Fruit fly (Drosophila melanogaster) whole organism, prepupa: ENCODE results near the gene Ucp4A.
A peak's percentile ranks its signal among the peaks of the same experiment; 100 is the strongest.

ENCODE experiments used
- Blimp-1 ChIP-seq: fragments of 200-800 bp; sonication (Bioruptor generic); optimal IDR thresholded peaks from 3 replicates; lab custom pipeline; 2017; ENCODE audit warnings: missing biosample characterization, missing genetic modification characterization, mild to moderate bottlenecking, moderate library complexity, missing genetic modification reagents
- CG10631 ChIP-seq: fragments of 200-800 bp; sonication (Bioruptor generic); optimal IDR thresholded peaks from 2 replicates; lab custom pipeline; 2016; ENCODE audit warnings: missing biosample characterization, missing genetic modification characterization
- CG10669 ChIP-seq: fragments of 200-800 bp; sonication (Bioruptor generic); optimal IDR thresholded peaks from 3 replicates; lab custom pipeline; 2018; ENCODE audit warnings: missing biosample characterization, mild to moderate bottlenecking, missing genetic modification characterization, moderate library complexity
- CG11294 ChIP-seq: fragments of 200-800 bp; sonication (Bioruptor generic); IDR thresholded peaks from 2 replicates; pipeline ENCODE4 v1.3.6; 2022; ENCODE audit warnings: missing biosample characterization, missing genetic modification characterization
- CG11902 ChIP-seq: fragments of 200-800 bp; sonication (Bioruptor generic); optimal IDR thresholded peaks from 3 replicates; lab custom pipeline; 2016; ENCODE audit warnings: missing biosample characterization, missing genetic modification characterization
- CG15336 ChIP-seq: fragments of 200-800 bp; sonication (Bioruptor generic); IDR thresholded peaks from 2 replicates; pipeline ENCODE4 v1.3.6; 2022; ENCODE audit warnings: missing biosample characterization, missing genetic modification characterization
- CG16779 ChIP-seq: fragments of 200-800 bp; sonication (Bioruptor generic); optimal IDR thresholded peaks from 3 replicates; lab custom pipeline; 2017; ENCODE audit warnings: missing biosample characterization, mild to moderate bottlenecking, missing genetic modification characterization
- CG3032 ChIP-seq: fragments of 200-800 bp; optimal IDR thresholded peaks from 2 replicates; lab custom pipeline; 2019; ENCODE audit warnings: missing biosample characterization, mild to moderate bottlenecking, missing genetic modification characterization, moderate library complexity
- CG31627 ChIP-seq: fragments of 200-800 bp; sonication (Bioruptor generic); optimal IDR thresholded peaks from 3 replicates; lab custom pipeline; 2016; ENCODE audit warnings: missing biosample characterization, missing genetic modification characterization
- CG32006 ChIP-seq: fragments of 200-800 bp; sonication (Bioruptor generic); optimal IDR thresholded peaks from 3 replicates; lab custom pipeline; 2017; ENCODE audit warnings: missing biosample characterization, mild to moderate bottlenecking, missing genetic modification characterization
- CG34406 ChIP-seq: fragments of 200-800 bp; sonication (Bioruptor generic); optimal IDR thresholded peaks from 3 replicates; lab custom pipeline; 2016; ENCODE audit warnings: missing biosample characterization, missing genetic modification characterization
- CG3919 ChIP-seq: fragments of 200-800 bp; sonication (Bioruptor generic); optimal IDR thresholded peaks from 3 replicates; lab custom pipeline; 2016; ENCODE audit warnings: missing biosample characterization, missing genetic modification characterization
- CG4318 ChIP-seq: fragments of 200-800 bp; sonication (Bioruptor generic); optimal IDR thresholded peaks from 3 replicates; lab custom pipeline; 2017; ENCODE audit warnings: missing biosample characterization, mild to moderate bottlenecking, missing genetic modification characterization
- CG6163 ChIP-seq: fragments of 200-800 bp; sonication (Bioruptor generic); IDR thresholded peaks from 3 replicates; pipeline ENCODE4 v1.3.6; 2022; ENCODE audit warnings: missing biosample characterization, missing genetic modification characterization
- CG6276 ChIP-seq: fragments of 200-800 bp; sonication (Bioruptor generic); optimal IDR thresholded peaks from 2 replicates; lab custom pipeline; 2017; ENCODE audit warnings: missing biosample characterization, mild to moderate bottlenecking, missing genetic modification characterization
- CG6792 ChIP-seq: fragments of 200-800 bp; sonication (Bioruptor generic); optimal IDR thresholded peaks from 3 replicates; lab custom pipeline; 2016; ENCODE audit warnings: missing biosample characterization, missing genetic modification characterization
- CG6808 ChIP-seq: fragments of 200-800 bp; sonication (Bioruptor generic); optimal IDR thresholded peaks from 3 replicates; lab custom pipeline; 2017; ENCODE audit warnings: missing biosample characterization, missing genetic modification characterization, mild to moderate bottlenecking, moderate library complexity, missing genetic modification reagents
- CG6854 ChIP-seq: fragments of 200-800 bp; sonication (Bioruptor generic); optimal IDR thresholded peaks from 2 replicates; lab custom pipeline; 2017; ENCODE audit warnings: missing biosample characterization, mild to moderate bottlenecking, missing genetic modification characterization
- CG8319 ChIP-seq: fragments of 200-800 bp; sonication (Bioruptor generic); optimal IDR thresholded peaks from 3 replicates; lab custom pipeline; 2016; ENCODE audit warnings: missing biosample characterization, missing genetic modification characterization
- CG8632 ChIP-seq: fragments of 200-800 bp; sonication (Bioruptor generic); optimal IDR thresholded peaks from 3 replicates; lab custom pipeline; 2016; ENCODE audit warnings: missing biosample characterization, missing genetic modification characterization
- Eip75B ChIP-seq: fragments of 200-800 bp; sonication (Bioruptor generic); optimal IDR thresholded peaks from 3 replicates; lab custom pipeline; 2016; ENCODE audit warnings: missing biosample characterization, missing genetic modification characterization
- Eip78C ChIP-seq: fragments of 200-800 bp; sonication (Bioruptor generic); peaks from one replicate; lab custom pipeline; 2016; ENCODE audit warnings: missing biosample characterization, missing genetic modification characterization
- Eip93F ChIP-seq: fragments of 200-800 bp; sonication (Bioruptor generic); optimal IDR thresholded peaks from 2 replicates; lab custom pipeline; 2016; ENCODE audit warnings: missing biosample characterization, mild to moderate bottlenecking, missing genetic modification characterization
- Ets96B ChIP-seq: fragments of 200-800 bp; optimal IDR thresholded peaks from 2 replicates; lab custom pipeline; 2019; ENCODE audit warnings: missing biosample characterization, mild to moderate bottlenecking, missing genetic modification characterization, moderate library complexity
- Gug ChIP-seq: fragments of 200-800 bp; sonication (Bioruptor generic); IDR thresholded peaks from 2 replicates; pipeline ENCODE4 v1.3.6; 2022; ENCODE audit warnings: missing biosample characterization, missing genetic modification characterization
- Hr39 ChIP-seq: fragments of 200-800 bp; sonication (Bioruptor generic); optimal IDR thresholded peaks from 2 replicates; lab custom pipeline; 2016; ENCODE audit warnings: missing biosample characterization, missing genetic modification characterization
- Hr4 ChIP-seq: fragments of 200-800 bp; sonication (Bioruptor generic); optimal IDR thresholded peaks from 3 replicates; lab custom pipeline; 2016; ENCODE audit warnings: missing biosample characterization, missing genetic modification characterization
- Lpt ChIP-seq: fragments of 200-800 bp; sonication (Bioruptor generic); optimal IDR thresholded peaks from 3 replicates; lab custom pipeline; 2016; ENCODE audit warnings: missing biosample characterization, missing genetic modification characterization
- Met ChIP-seq: fragments of 200-800 bp; sonication (Bioruptor generic); optimal IDR thresholded peaks from 3 replicates; lab custom pipeline; 2016; ENCODE audit warnings: missing biosample characterization, missing genetic modification characterization
- OdsH ChIP-seq: fragments of 200-800 bp; sonication (Bioruptor generic); optimal IDR thresholded peaks from 3 replicates; lab custom pipeline; 2016; ENCODE audit warnings: missing biosample characterization, missing genetic modification characterization
- Smox ChIP-seq: fragments of 200-800 bp; sonication (Bioruptor generic); optimal IDR thresholded peaks from 3 replicates; lab custom pipeline; 2016; ENCODE audit warnings: missing biosample characterization, missing genetic modification characterization
- Sox102F ChIP-seq: fragments of 200-800 bp; sonication (Bioruptor generic); optimal IDR thresholded peaks from 2 replicates; lab custom pipeline; 2016; ENCODE audit warnings: missing biosample characterization, mild to moderate bottlenecking, missing genetic modification characterization
- Sox14 ChIP-seq: fragments of 200-800 bp; sonication (Bioruptor generic); optimal IDR thresholded peaks from 3 replicates; lab custom pipeline; 2016; ENCODE audit warnings: missing biosample characterization, missing genetic modification characterization
- Sox15 ChIP-seq: fragments of 200-800 bp; sonication (Bioruptor generic); optimal IDR thresholded peaks from 3 replicates; lab custom pipeline; 2016; ENCODE audit warnings: missing biosample characterization, missing genetic modification characterization
- achi ChIP-seq: fragments of 200-800 bp; sonication (Bioruptor generic); optimal IDR thresholded peaks from 3 replicates; lab custom pipeline; 2016; ENCODE audit warnings: missing biosample characterization, missing genetic modification characterization
- acj6 ChIP-seq: fragments of 200-800 bp; sonication (Bioruptor generic); optimal IDR thresholded peaks from 3 replicates; lab custom pipeline; 2016; ENCODE audit warnings: missing biosample characterization, missing genetic modification characterization
- dac ChIP-seq: fragments of 200-800 bp; sonication (Bioruptor generic); optimal IDR thresholded peaks from 2 replicates; lab custom pipeline; 2017; ENCODE audit warnings: missing biosample characterization, mild to moderate bottlenecking, missing genetic modification characterization
- dsx ChIP-seq: fragments of 200-800 bp; optimal IDR thresholded peaks from 3 replicates; lab custom pipeline; 2019; ENCODE audit warnings: missing biosample characterization, mild to moderate bottlenecking, missing genetic modification characterization, moderate library complexity; ENCODE audit not compliant: poor library complexity, severe bottlenecking
- esn ChIP-seq: fragments of 200-800 bp; sonication (Bioruptor generic); optimal IDR thresholded peaks from 2 replicates; lab custom pipeline; 2016; ENCODE audit warnings: missing biosample characterization, mild to moderate bottlenecking, missing genetic modification characterization, moderate library complexity
- fd59A ChIP-seq: fragments of 200-800 bp; sonication (Bioruptor generic); optimal IDR thresholded peaks from 2 replicates; lab custom pipeline; 2017; ENCODE audit warnings: missing biosample characterization, mild to moderate bottlenecking, missing genetic modification characterization, missing genetic modification reagents
- fkh ChIP-seq: fragments of 200-800 bp; sonication (Bioruptor generic); optimal IDR thresholded peaks from 3 replicates; lab custom pipeline; 2017; ENCODE audit warnings: missing biosample characterization, mild to moderate bottlenecking, missing genetic modification characterization, moderate library complexity
- lz ChIP-seq: fragments of 200-800 bp; sonication (Bioruptor generic); optimal IDR thresholded peaks from 3 replicates; lab custom pipeline; 2016; ENCODE audit warnings: missing biosample characterization, missing genetic modification characterization
- net ChIP-seq: fragments of 200-800 bp; sonication (Bioruptor generic); optimal IDR thresholded peaks from 3 replicates; lab custom pipeline; 2016; ENCODE audit warnings: missing biosample characterization, missing genetic modification characterization
- salr ChIP-seq, 2 experiments: fragments of 200-800 bp; sonication (Bioruptor generic); optimal IDR thresholded peaks; 3 replicates each; lab custom pipeline; 2016 to 2018; ENCODE audit warnings: missing biosample characterization in 2 of 2, missing genetic modification characterization in 2 of 2, mild to moderate bottlenecking in 1 of 2
- spab ChIP-seq: fragments of 200-800 bp; sonication (Bioruptor generic); optimal IDR thresholded peaks from 2 replicates; lab custom pipeline; 2017; ENCODE audit warnings: missing biosample characterization, mild to moderate bottlenecking, missing genetic modification characterization, missing genetic modification reagents
- ss ChIP-seq, 2 experiments: fragments of 200-800 bp; sonication (Bioruptor generic); optimal IDR thresholded peaks; 2 replicates in 1 of 2; 3 replicates in 1 of 2; lab custom pipeline; 2017 to 2018; ENCODE audit warnings: mild to moderate bottlenecking in 2 of 2, missing biosample characterization in 2 of 2, missing genetic modification characterization in 2 of 2, moderate library complexity in 1 of 2
- svp ChIP-seq: fragments of 200-800 bp; sonication (Bioruptor generic); peaks from one replicate; lab custom pipeline; 2016; ENCODE audit warnings: missing biosample characterization, missing genetic modification characterization
- topi ChIP-seq: fragments of 200-800 bp; sonication (Bioruptor generic); optimal IDR thresholded peaks from 3 replicates; lab custom pipeline; 2016; ENCODE audit warnings: missing biosample characterization, missing genetic modification characterization
- vri ChIP-seq: fragments of 200-800 bp; sonication (Bioruptor generic); optimal IDR thresholded peaks from 3 replicates; lab custom pipeline; 2016; ENCODE audit warnings: missing biosample characterization, mild to moderate bottlenecking, missing genetic modification characterization

Gene Ucp4A

dm6 chrX:17806335-17806734, 38.4 kb upstream of the Ucp4A start (continued):
- no peak for TF ChIP-seq CG15336 (GFP tag; lab: Robert Waterston, UW)
- no peak for TF ChIP-seq Eip93F (GFP tag; lab: Kevin White, UChicago)
- no peak for TF ChIP-seq topi (GFP tag; lab: Kevin White, UChicago)
- TF ChIP-seq OdsH = peak; percentile 10
- TF ChIP-seq vri (GFP tag; lab: Kevin White, UChicago) = no peak
- no peak for TF ChIP-seq Hr4 (GFP tag; lab: Kevin White, UChicago)
- peak; percentile 74; the same call in 2 of the 3 replicates for TF ChIP-seq CG6163 (GFP tag; lab: Robert Waterston, UW)

DNA sequence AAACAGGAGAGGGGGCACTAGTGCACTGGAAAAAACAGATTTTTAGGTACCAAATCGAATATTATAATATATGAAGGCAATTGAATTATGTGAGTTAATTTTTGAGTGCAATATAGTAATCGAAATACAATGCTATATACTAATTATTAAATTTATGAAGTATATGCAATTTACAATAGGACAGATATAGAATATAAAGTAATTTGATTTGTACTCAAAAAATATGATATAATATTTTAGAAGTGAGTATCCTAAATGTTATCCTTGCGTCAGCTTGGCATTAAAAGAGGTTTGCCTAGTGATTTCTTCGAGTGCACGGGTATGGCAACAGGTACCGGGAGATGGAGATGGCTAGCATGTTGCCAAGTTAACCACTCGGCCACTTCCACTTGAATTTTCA, 37.8 kb upstream of the Ucp4A start:
- peak; percentile 23 for TF ChIP-seq CG34406
- TF ChIP-seq CG16779 = no peak
- peak; percentile 50 for TF ChIP-seq acj6 (GFP tag; lab: Kevin White, UChicago)
- peak; percentile 60 for TF ChIP-seq Ets96B (tag; lab: Kevin White, UChicago)
- peak; percentile 34 for TF ChIP-seq Smox (GFP tag; lab: Kevin White, UChicago)
- TF ChIP-seq Eip75B (GFP tag; lab: Kevin White, UChicago) = peak; percentile 7
- peak; percentile 65 for TF ChIP-seq CG3032 (tag; lab: Kevin White, UChicago)
- no peak for TF ChIP-seq Gug (GFP tag; lab: Robert Waterston, UW)
- TF ChIP-seq Eip78C = peak; percentile 77
- TF ChIP-seq CG3919 (GFP tag; lab: Kevin White, UChicago) = peak; percentile 53
- peak; percentile 44 for TF ChIP-seq fd59A
- TF ChIP-seq Hr39 (GFP tag; lab: Kevin White, UChicago) = no peak
- TF ChIP-seq Sox15 = peak; percentile 8
- peak; percentile 51 for TF ChIP-seq CG32006 (GFP tag; lab: Kevin White, UChicago)
- no peak for TF ChIP-seq CG6854
- TF ChIP-seq ss (GFP tag; optimal IDR thresholded peaks at IDR 0.05; lab: Kevin White, UChicago) = peak in 1 of 2 experiments; percentile 66
- peak; percentile 46 for TF ChIP-seq esn (GFP tag; lab: Kevin White, UChicago)
- peak; percentile 47 for TF ChIP-seq dsx (GFP tag; lab: Kevin White, UChicago)
- TF ChIP-seq achi = peak; percentile 45
- TF ChIP-seq Sox14 (GFP tag; lab: Kevin White, UChicago) = no peak
- peak; percentile 12 for TF ChIP-seq net (GFP tag; lab: Kevin White, UChicago)
- TF ChIP-seq CG6792 (GFP tag; lab: Kevin White, UChicago) = peak; percentile 9
- peak; percentile 33 for TF ChIP-seq topi (GFP tag; lab: Kevin White, UChicago)
- no peak for TF ChIP-seq dac (GFP tag; lab: Kevin White, UChicago)
- no peak for TF ChIP-seq fkh (GFP tag; lab: Kevin White, UChicago)
- TF ChIP-seq CG4318 (GFP tag; lab: Kevin White, UChicago) = peak; percentile 2
- TF ChIP-seq CG6276 = no peak
- TF ChIP-seq OdsH = peak; percentile 80
- TF ChIP-seq lz = peak; percentile 14
- TF ChIP-seq spab = peak; percentile 35
- no peak for TF ChIP-seq CG31627 (GFP tag; lab: Kevin White, UChicago)
- no peak for TF ChIP-seq CG11902
- peak; percentile 7 for TF ChIP-seq Sox102F (GFP tag; lab: Kevin White, UChicago)
- no peak for TF ChIP-seq Lpt (GFP tag; lab: Kevin White, UChicago)
- no peak for TF ChIP-seq Blimp-1 (GFP tag; lab: Kevin White, UChicago)
- no peak for TF ChIP-seq CG6163 (GFP tag; lab: Robert Waterston, UW)
- peak; percentile 45 for TF ChIP-seq CG10631 (GFP tag; lab: Kevin White, UChicago)
- TF ChIP-seq svp = peak; percentile 71
- TF ChIP-seq CG15336 (GFP tag; lab: Robert Waterston, UW) = no peak
- TF ChIP-seq Met (GFP tag; lab: Kevin White, UChicago) = peak; percentile 36
- no peak for TF ChIP-seq CG11294
- TF ChIP-seq Eip93F (GFP tag; lab: Kevin White, UChicago) = no peak
- no peak for TF ChIP-seq CG8319
- peak; percentile 64 for TF ChIP-seq CG6808 (GFP tag; lab: Kevin White, UChicago)
- TF ChIP-seq Hr4 (GFP tag; lab: Kevin White, UChicago) = no peak
- TF ChIP-seq CG8632 (GFP tag; lab: Kevin White, UChicago) = peak; percentile 40
- TF ChIP-seq salr (GFP tag; optimal IDR thresholded peaks at IDR 0.05; lab: Kevin White, UChicago) = peak in 1 of 2 experiments; percentile 21
- peak; percentile 53 for TF ChIP-seq CG10669 (GFP tag; lab: Kevin White, UChicago)
- TF ChIP-seq vri (GFP tag; lab: Kevin White, UChicago) = peak; percentile 20
